Fruit fly (Drosophila melanogaster) whole organism, prepupa: ENCODE data around the gene CG32299.

Source experiments
- Blimp-1 ChIP-seq: fragments of 200-800 bp; sonication (Bioruptor generic); optimal IDR thresholded peaks from 3 replicates; lab custom pipeline; 2017; ENCODE audit warnings: missing biosample characterization, missing genetic modification characterization, mild to moderate bottlenecking, moderate library complexity, missing genetic modification reagents
- CG10669 ChIP-seq: fragments of 200-800 bp; sonication (Bioruptor generic); optimal IDR thresholded peaks from 3 replicates; lab custom pipeline; 2018; ENCODE audit warnings: missing biosample characterization, mild to moderate bottlenecking, missing genetic modification characterization, moderate library complexity
- CG1621 ChIP-seq: fragments of 200-800 bp; sonication (Bioruptor generic); optimal IDR thresholded peaks from 3 replicates; lab custom pipeline; 2018; ENCODE audit warnings: missing biosample characterization, mild to moderate bottlenecking, missing genetic modification characterization
- CG8119 ChIP-seq: fragments of 200-800 bp; sonication (Bioruptor generic); IDR thresholded peaks from 3 replicates; pipeline ENCODE4 v1.3.6; 2022; ENCODE audit warnings: missing biosample characterization, missing genetic modification characterization
- Eip93F ChIP-seq: fragments of 200-800 bp; sonication (Bioruptor generic); optimal IDR thresholded peaks from 2 replicates; lab custom pipeline; 2016; ENCODE audit warnings: missing biosample characterization, mild to moderate bottlenecking, missing genetic modification characterization
- Sox14 ChIP-seq: fragments of 200-800 bp; sonication (Bioruptor generic); optimal IDR thresholded peaks from 3 replicates; lab custom pipeline; 2016; ENCODE audit warnings: missing biosample characterization, missing genetic modification characterization

DNA sequence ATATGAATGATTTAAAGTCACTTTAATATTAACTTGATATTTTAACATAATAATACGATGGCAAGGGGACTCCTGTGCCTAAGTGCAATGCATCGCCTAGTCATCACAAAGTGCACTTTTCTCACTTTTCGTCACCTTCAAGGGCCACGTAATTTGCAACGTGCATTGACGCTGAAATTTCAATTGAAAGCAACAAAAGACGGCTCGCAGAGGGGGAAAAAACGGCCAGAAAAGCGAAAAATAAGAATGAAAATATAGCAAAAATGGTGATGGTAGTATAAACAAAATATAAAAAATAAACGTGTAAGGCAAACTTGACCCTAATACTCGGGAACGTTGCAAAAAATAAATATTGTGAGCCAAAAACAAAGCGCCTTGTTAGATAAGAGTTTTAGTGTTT lies 32.8 kb upstream of the CG32299 start:
- TF ChIP-seq Sox14 (no peak), Blimp-1 (GFP tag; lab: Kevin White, UChicago) (no peak), CG8119 (no peak), CG1621 (tag; lab: Kevin White, UChicago) (no peak), CG10669 (no peak), Eip93F (GFP tag; lab: Kevin White, UChicago) (no peak)
